Worm (Caenorhabditis elegans) whole organism, midembryonic: ENCODE data around the gene Y51H4A.22.

Experiments used
- flt-1 ChIP-seq: fragments of 200-800 bp; sonication (Bioruptor generic); IDR thresholded peaks from 2 replicates; pipeline ENCODE4 v1.3.6; 2022; ENCODE audit warnings: missing genetic modification characterization, missing compliant biosample characterization
- ref-1 ChIP-seq: fragments of 200-800 bp; sonication (Bioruptor generic); conservative IDR thresholded peaks from 2 replicates; pipeline ENCODE4 v1.3.6; 2022; ENCODE audit warnings: missing genetic modification reagents, missing genetic modification characterization, missing compliant biosample characterization
- ztf-29 ChIP-seq: fragments of 200-800 bp; sonication (Bioruptor generic); IDR thresholded peaks from 2 replicates; pipeline ENCODE4 v1.3.6; 2022; ENCODE audit warnings: missing genetic modification reagents, missing genetic modification characterization, missing compliant biosample characterization

- no peak for TF ChIP-seq ref-1 (GFP tag; lab: Robert Waterston, UW)
- TF ChIP-seq flt-1 (GFP tag; lab: Robert Waterston, UW): no peak
- TF ChIP-seq ztf-29: no peak
Measured at ce11 chrIV:16694567-16694966, 25.9 kb upstream of the Y51H4A.22 start, which contains the start of gene Y51H4A.941.
